Fruit fly (Drosophila melanogaster): ENCODE results near the gene CCT6.

The CCT6 gene

dm6 chrX:15761298-15761640 lies 14.8 kb downstream of the CCT6 start:
- TF ChIP-seq Lhr (GFP tag; optimal IDR thresholded peaks at IDR 0.05) (no peak), Scr (GFP tag; IDR thresholded peaks at IDR 0.05; ENCODE audit: partially characterized antibody) (peak; percentile 32; the same call in 1 of the 2 replicates), Pdp1 (GFP tag; optimal IDR thresholded peaks at IDR 0.05) (peak in 1 of 2 experiments; percentile 87), Dll (GFP tag; IDR thresholded peaks at IDR 0.05; ENCODE audit: partially characterized antibody) (peak; percentile 55; the same call in 3 of the 4 replicates), az2 (GFP tag; optimal IDR thresholded peaks at IDR 0.05) (no peak), MBD-R2 (GFP tag; IDR thresholded peaks at IDR 0.05) (peak; percentile 46), CG13287 (GFP tag; IDR thresholded peaks at IDR 0.05; ENCODE audit: partially characterized antibody) (peak; percentile 11; the same call in 1 of the 2 replicates), lola (GFP tag; optimal IDR thresholded peaks at IDR 0.05) (no peak), HmgZ (tag; optimal IDR thresholded peaks at IDR 0.05) (no peak), MESR4 (GFP tag; optimal IDR thresholded peaks at IDR 0.05) (peak; percentile 53), inv (GFP tag; IDR thresholded peaks at IDR 0.05; ENCODE audit: partially characterized antibody) (0 out of 2 replicates have a peak, but pooled peaks have one; percentile 4)

dm6 chrX:15762723-15763122 lies 16.3 kb downstream of the CCT6 start, which contains the start of gene Polr3A:
Gene Polr3A (plus strand): TSS chrX:15762956.
- TF ChIP-seq D19B (GFP tag; optimal IDR thresholded peaks at IDR 0.05): no peak
- no peak for TF ChIP-seq Neu2 (GFP tag; optimal IDR thresholded peaks at IDR 0.05; ENCODE audit: borderline replicate concordance)
- TF ChIP-seq bbx (GFP tag; IDR thresholded peaks at IDR 0.05; ENCODE audit: partially characterized antibody): peak; percentile 77
- peak; percentile 51 for TF ChIP-seq CG12659 (GFP tag; optimal IDR thresholded peaks at IDR 0.05)
- no peak for TF ChIP-seq dmrt11E (tag; optimal IDR thresholded peaks at IDR 0.05)
- no peak for TF ChIP-seq Antp (GFP tag; optimal IDR thresholded peaks at IDR 0.05)
- no peak for TF ChIP-seq NK7.1 (GFP tag; optimal IDR thresholded peaks at IDR 0.05)
- no peak for TF ChIP-seq CG6272 (GFP tag; IDR thresholded peaks at IDR 0.05)
- no peak for TF ChIP-seq Sox100B (GFP tag; optimal IDR thresholded peaks at IDR 0.05)
- TF ChIP-seq mam (GFP tag; optimal IDR thresholded peaks at IDR 0.05): no peak
- no peak for TF ChIP-seq scrt (GFP tag; optimal IDR thresholded peaks at IDR 0.05)
- TF ChIP-seq Sry-β (GFP tag; optimal IDR thresholded peaks at IDR 0.05): no peak
- no peak for TF ChIP-seq CG6175 (GFP tag; IDR thresholded peaks at IDR 0.05)
- peak; percentile 29 for TF ChIP-seq Ets97D (GFP tag; optimal IDR thresholded peaks at IDR 0.05)
- no peak for TF ChIP-seq CG33557 (GFP tag; optimal IDR thresholded peaks at IDR 0.05)
- TF ChIP-seq CG5180 (GFP tag; optimal IDR thresholded peaks at IDR 0.05): no peak
- TF ChIP-seq CG30431 (GFP tag; optimal IDR thresholded peaks at IDR 0.05): no peak
- TF ChIP-seq tna (GFP tag; IDR thresholded peaks at IDR 0.05; ENCODE audit: partially characterized antibody): 0 out of 2 replicates have a peak, but pooled peaks have one; percentile 39
- no peak for TF ChIP-seq zfh2 (GFP tag; optimal IDR thresholded peaks at IDR 0.05)
- no peak for TF ChIP-seq CG6689 (GFP tag; IDR thresholded peaks at IDR 0.05)
- TF ChIP-seq YL-1 (GFP tag; optimal IDR thresholded peaks at IDR 0.05): peak; percentile 5
- TF ChIP-seq zf30C (GFP tag; optimal IDR thresholded peaks at IDR 0.05): no peak
- no peak for TF ChIP-seq CG7357 (GFP tag; IDR thresholded peaks at IDR 0.05)
- TF ChIP-seq CG1529 (GFP tag; optimal IDR thresholded peaks at IDR 0.05): no peak
- peak; percentile 49 for TF ChIP-seq CG2116 (GFP tag; optimal IDR thresholded peaks at IDR 0.05)
- TF ChIP-seq CG4328 (GFP tag; optimal IDR thresholded peaks at IDR 0.05): no peak
- no peak for TF ChIP-seq dysf (GFP tag; IDR thresholded peaks at IDR 0.05)
- TF ChIP-seq esg (GFP tag; conservative IDR thresholded peaks at IDR 0.05): no peak
- TF ChIP-seq CG3163 (GFP tag; optimal IDR thresholded peaks at IDR 0.05): no peak
- TF ChIP-seq CG1233 (GFP tag; optimal IDR thresholded peaks at IDR 0.05): no peak
- TF ChIP-seq twi (tag; optimal IDR thresholded peaks at IDR 0.05): no peak
- no peak for TF ChIP-seq CG4282 (GFP tag; optimal IDR thresholded peaks at IDR 0.05)
- TF ChIP-seq HLH4C (GFP tag; IDR thresholded peaks at IDR 0.05; ENCODE audit: partially characterized antibody): peak; percentile 62
- peak; percentile 74 for TF ChIP-seq CG17186 (GFP tag; optimal IDR thresholded peaks at IDR 0.05)
- no peak for TF ChIP-seq CG11398 (GFP tag; optimal IDR thresholded peaks at IDR 0.05)
- no peak for TF ChIP-seq CTCF (GFP tag; optimal IDR thresholded peaks at IDR 0.05)
- no peak for TF ChIP-seq sim (GFP tag; IDR thresholded peaks at IDR 0.05)
- TF ChIP-seq TFAM (GFP tag; optimal IDR thresholded peaks at IDR 0.05): no peak
- TF ChIP-seq cas (GFP tag; IDR thresholded peaks at IDR 0.05): no peak

Data from whole organism, embryonic.